Worm (Caenorhabditis elegans) whole organism, mixed stage, embryonic: Measurements from ENCODE around the gene unc-68.
A peak's percentile ranks its signal among the peaks of the same experiment; 100 is the strongest.

ENCODE experiments used
- M03D4.4 ChIP-seq: sonication (generic microtip); optimal IDR thresholded peaks from 2 replicates; lab custom pipeline; 2017; ENCODE audit warnings: mild to moderate bottlenecking, missing genetic modification characterization, missing compliant biosample characterization
- bed-3 ChIP-seq: fragments of 200-800 bp; sonication (Bioruptor generic); optimal IDR thresholded peaks from 3 replicates; lab custom pipeline; 2018; ENCODE audit warnings: mild to moderate bottlenecking, missing genetic modification characterization, moderate library complexity, missing compliant biosample characterization
- blmp-1 ChIP-seq: fragments of 150-350 bp; optimal IDR thresholded peaks from 2 replicates; lab custom pipeline; 2014; ENCODE audit warnings: missing biosample characterization, missing genetic modification characterization
- ceh-39 ChIP-seq: fragments of 150-350 bp; optimal IDR thresholded peaks from 2 replicates; lab custom pipeline; 2014; ENCODE audit warnings: missing biosample characterization, missing genetic modification characterization
- ceh-43 ChIP-seq: fragments of 200-800 bp; sonication (Bioruptor generic); optimal IDR thresholded peaks from 2 replicates; lab custom pipeline; 2018; ENCODE audit warnings: mild to moderate bottlenecking, missing genetic modification characterization, moderate library complexity, missing compliant biosample characterization
- ceh-83 ChIP-seq: fragments of 200-800 bp; sonication (Bioruptor generic); optimal IDR thresholded peaks from 2 replicates; lab custom pipeline; 2018; ENCODE audit warnings: mild to moderate bottlenecking, missing genetic modification characterization, missing compliant biosample characterization
- ces-1 ChIP-seq: fragments of 150-350 bp; optimal IDR thresholded peaks from 2 replicates; lab custom pipeline; 2014; ENCODE audit warnings: missing biosample characterization, missing genetic modification reagents, missing genetic modification characterization
- cnd-1 ChIP-seq: fragments of 200-800 bp; sonication (Bioruptor generic); optimal IDR thresholded peaks from 2 replicates; lab custom pipeline; 2018; ENCODE audit warnings: mild to moderate bottlenecking, missing genetic modification characterization, missing compliant biosample characterization
- drap-1 ChIP-seq: fragments of 200-800 bp; sonication (Bioruptor generic); optimal IDR thresholded peaks from 3 replicates; lab custom pipeline; 2018; ENCODE audit warnings: mild to moderate bottlenecking, missing genetic modification characterization, missing compliant biosample characterization
- elt-1 ChIP-seq: sonication (generic microtip); optimal IDR thresholded peaks from 2 replicates; lab custom pipeline; 2017; ENCODE audit warnings: missing genetic modification characterization, mild to moderate bottlenecking, missing compliant biosample characterization, antibody characterized with exemption, moderate library complexity, borderline replicate concordance; ENCODE audit not compliant: insufficient read depth
- elt-3 ChIP-seq: fragments of 150-350 bp; optimal IDR thresholded peaks from 2 replicates; lab custom pipeline; 2014; ENCODE audit warnings: missing biosample characterization, missing genetic modification characterization
- flh-1 ChIP-seq: fragments of 200-800 bp; sonication (Bioruptor generic); optimal IDR thresholded peaks from 2 replicates; lab custom pipeline; 2018; ENCODE audit warnings: mild to moderate bottlenecking, missing genetic modification characterization, moderate library complexity, missing compliant biosample characterization
- ham-2 ChIP-seq: fragments of 200-800 bp; sonication (Bioruptor generic); optimal IDR thresholded peaks from 2 replicates; lab custom pipeline; 2018; ENCODE audit warnings: mild to moderate bottlenecking, missing genetic modification characterization, missing compliant biosample characterization
- hlh-1 ChIP-seq: fragments of 150-350 bp; optimal IDR thresholded peaks from 2 replicates; lab custom pipeline; 2014; ENCODE audit warnings: missing biosample characterization, missing genetic modification reagents, missing genetic modification characterization
- lin-13 ChIP-seq: fragments of 150-350 bp; optimal IDR thresholded peaks from 2 replicates; lab custom pipeline; 2014; ENCODE audit warnings: missing biosample characterization, missing genetic modification characterization
- lin-32 ChIP-seq: fragments of 200-800 bp; sonication (Bioruptor generic); optimal IDR thresholded peaks from 2 replicates; lab custom pipeline; 2018; ENCODE audit warnings: mild to moderate bottlenecking, missing genetic modification characterization, missing compliant biosample characterization
- lsy-2 ChIP-seq: fragments of 150-350 bp; optimal IDR thresholded peaks from 2 replicates; lab custom pipeline; 2014; ENCODE audit warnings: missing biosample characterization, missing genetic modification characterization
- mab-5 ChIP-seq: fragments of 150-350 bp; optimal IDR thresholded peaks from 2 replicates; lab custom pipeline; 2014; ENCODE audit warnings: missing biosample characterization, missing genetic modification characterization
- mep-1 ChIP-seq: fragments of 150-350 bp; optimal IDR thresholded peaks from 2 replicates; lab custom pipeline; 2017; ENCODE audit warnings: missing biosample characterization, missing genetic modification reagents, missing genetic modification characterization, inconsistent platforms
- mls-2 ChIP-seq: sonication (generic microtip); optimal IDR thresholded peaks from 2 replicates; lab custom pipeline; 2016; ENCODE audit warnings: mild to moderate bottlenecking, missing genetic modification characterization, moderate library complexity, missing compliant biosample characterization
- nhr-12 ChIP-seq: fragments of 150-350 bp; optimal IDR thresholded peaks from 2 replicates; lab custom pipeline; 2014; ENCODE audit warnings: missing biosample characterization, missing genetic modification characterization
- nhr-2 ChIP-seq: fragments of 150-350 bp; optimal IDR thresholded peaks from 2 replicates; lab custom pipeline; 2014; ENCODE audit warnings: missing biosample characterization, missing genetic modification characterization
- nhr-237 ChIP-seq: fragments of 150-350 bp; optimal IDR thresholded peaks from 2 replicates; lab custom pipeline; 2014; ENCODE audit warnings: missing biosample characterization, missing genetic modification characterization
- nhr-28 ChIP-seq: fragments of 150-350 bp; optimal IDR thresholded peaks from 2 replicates; lab custom pipeline; 2014; ENCODE audit warnings: missing biosample characterization, missing genetic modification characterization
- nhr-76 ChIP-seq: sonication (generic microtip); optimal IDR thresholded peaks from 2 replicates; lab custom pipeline; 2017; ENCODE audit warnings: missing biosample characterization, missing genetic modification characterization
- pha-4 ChIP-seq: fragments of 150-350 bp; optimal IDR thresholded peaks from 2 replicates; lab custom pipeline; 2018; ENCODE audit warnings: missing biosample characterization, missing genetic modification reagents, missing genetic modification characterization
- sem-2 ChIP-seq: fragments of 200-800 bp; sonication (Bioruptor generic); optimal IDR thresholded peaks from 2 replicates; lab custom pipeline; 2018; ENCODE audit warnings: mild to moderate bottlenecking, missing genetic modification characterization, missing compliant biosample characterization
- snpc-4 ChIP-seq: fragments of 150-350 bp; optimal IDR thresholded peaks from 2 replicates; lab custom pipeline; 2014; ENCODE audit warnings: missing biosample characterization, missing genetic modification characterization
- sptf-1 ChIP-seq: sonication (generic microtip); optimal IDR thresholded peaks from 2 replicates; lab custom pipeline; 2017; ENCODE audit warnings: mild to moderate bottlenecking, missing genetic modification characterization, moderate library complexity, missing compliant biosample characterization
- tbx-8 ChIP-seq: fragments of 200-800 bp; sonication (Bioruptor generic); optimal IDR thresholded peaks from 2 replicates; lab custom pipeline; 2018; ENCODE audit warnings: mild to moderate bottlenecking, missing genetic modification characterization, moderate library complexity, missing compliant biosample characterization
- unc-120 ChIP-seq: sonication (generic microtip); optimal IDR thresholded peaks from 2 replicates; lab custom pipeline; 2017; ENCODE audit warnings: missing genetic modification characterization, missing compliant biosample characterization; ENCODE audit not compliant: poor library complexity, severe bottlenecking
- unc-39 ChIP-seq: fragments of 150-350 bp; optimal IDR thresholded peaks from 2 replicates; lab custom pipeline; 2014; ENCODE audit warnings: missing biosample characterization, missing genetic modification characterization
- unc-62 ChIP-seq: fragments of 150-350 bp; optimal IDR thresholded peaks from 2 replicates; lab custom pipeline; 2014; ENCODE audit warnings: missing biosample characterization, missing genetic modification reagents, missing genetic modification characterization
- zip-8 ChIP-seq: fragments of 150-350 bp; optimal IDR thresholded peaks from 2 replicates; lab custom pipeline; 2014; ENCODE audit warnings: missing biosample characterization, missing genetic modification characterization
- ztf-11 ChIP-seq: fragments of 150-350 bp; optimal IDR thresholded peaks from 2 replicates; lab custom pipeline; 2014; ENCODE audit warnings: missing biosample characterization, missing genetic modification characterization

unc-68 gene

DNA sequence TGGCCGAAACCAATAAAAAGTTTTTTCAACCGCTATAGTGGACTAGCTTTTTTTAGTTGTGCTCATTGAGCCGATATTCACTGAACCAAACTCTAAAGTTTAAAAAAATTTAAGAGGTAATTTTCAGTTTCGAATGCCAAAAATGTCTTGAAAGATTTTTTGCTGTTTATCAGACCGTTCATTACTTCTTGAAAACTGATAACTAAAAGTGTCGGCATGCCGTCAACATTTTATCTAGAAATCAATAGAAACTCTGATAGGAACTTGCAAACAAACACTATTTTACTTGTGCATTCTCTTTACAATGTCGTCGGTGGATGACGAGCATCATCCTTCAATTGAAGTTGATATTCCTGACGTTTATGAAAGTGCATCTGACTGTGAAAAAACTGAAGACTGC lies 47.1 kb downstream of the unc-68 start:
- TF ChIP-seq nhr-28 (tag; lab: Kevin White, UChicago) (no peak), zip-8 (tag; lab: Kevin White, UChicago) (no peak), unc-39 (tag; lab: Kevin White, UChicago) (no peak), elt-3 (tag; lab: Kevin White, UChicago) (no peak), lin-32 (GFP tag; lab: Kevin White, UChicago) (no peak), ceh-43 (GFP tag; lab: Kevin White, UChicago) (no peak), snpc-4 (no peak), nhr-237 (tag; lab: Kevin White, UChicago) (no peak), pha-4 (no peak), nhr-2 (tag; lab: Kevin White, UChicago) (no peak), elt-1 (tag; lab: Kevin White, UChicago) (no peak), mls-2 (no peak), lin-13 (tag; lab: Kevin White, UChicago) (no peak), ceh-83 (GFP tag; lab: Kevin White, UChicago) (no peak), ham-2 (no peak), tbx-8 (no peak), cnd-1 (tag; lab: Kevin White, UChicago) (no peak)
- TF ChIP-seq, all 35 proteins: peak for 0

DNA sequence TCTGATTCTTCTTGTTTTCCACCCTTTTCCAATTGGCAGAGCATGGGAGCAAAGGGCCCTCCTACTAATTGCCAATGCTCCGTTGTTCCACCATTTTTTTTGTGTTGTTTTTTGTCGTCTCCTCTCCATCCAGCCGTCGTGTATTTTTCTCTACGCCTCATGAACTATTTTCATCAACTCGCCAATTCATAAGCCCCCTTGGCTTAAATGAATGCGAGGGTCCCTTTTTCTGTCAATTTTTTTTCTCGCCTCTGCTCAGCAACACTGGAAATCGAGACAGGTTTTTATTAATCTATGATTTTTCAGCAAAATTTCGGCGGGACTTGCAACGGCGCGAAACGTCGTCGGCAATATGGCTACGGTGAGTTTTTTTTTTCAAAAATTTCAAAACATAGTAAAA lies 47.8 kb downstream of the unc-68 start, which contains the start of gene unc-70:
Gene unc-70, plus strand, starts transcription at position 301 of the 400 bp plus-strand sequence.
- TF ChIP-seq snpc-4 (no peak), unc-120 (tag; lab: Kevin White, UChicago) (no peak)

DNA sequence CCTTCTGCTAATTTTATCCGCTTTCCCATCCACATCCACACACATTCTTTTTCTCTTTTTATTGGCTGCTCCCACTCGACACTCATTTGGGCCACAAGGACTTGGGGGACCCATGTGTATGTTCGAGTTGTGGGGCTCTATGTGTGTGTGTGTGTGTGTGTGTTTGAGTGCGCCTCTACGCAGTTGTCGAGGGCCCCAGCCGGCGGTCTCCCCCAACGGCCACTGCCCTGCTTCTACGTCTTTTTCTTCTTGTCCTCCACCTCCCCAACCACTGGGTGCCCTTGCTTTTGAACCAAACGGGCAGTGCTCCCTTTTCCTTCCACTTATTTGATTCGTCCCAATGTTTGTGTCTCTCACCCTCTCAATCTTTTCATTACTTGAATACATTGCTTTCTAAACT lies 48.2 kb downstream of the unc-68 start:
- TF ChIP-seq unc-39 (tag; lab: Kevin White, UChicago) (no peak), cnd-1 (tag; lab: Kevin White, UChicago) (peak; percentile 20), ceh-83 (GFP tag; lab: Kevin White, UChicago) (no peak), snpc-4 (no peak), pha-4 (no peak), nhr-28 (tag; lab: Kevin White, UChicago) (no peak), ham-2 (no peak), nhr-237 (tag; lab: Kevin White, UChicago) (no peak), mep-1 (tag; lab: Kevin White, UChicago) (no peak), elt-3 (tag; lab: Kevin White, UChicago) (no peak), unc-120 (tag; lab: Kevin White, UChicago) (peak; percentile 35), lin-32 (GFP tag; lab: Kevin White, UChicago) (no peak), ceh-39 (tag; lab: Kevin White, UChicago) (no peak), drap-1 (peak; percentile 33), mls-2 (peak; percentile 78), ceh-43 (GFP tag; lab: Kevin White, UChicago) (no peak), ces-1 (GFP tag; lab: Kevin White, UChicago) (peak; percentile 57), bed-3 (no peak), nhr-2 (tag; lab: Kevin White, UChicago) (no peak), tbx-8 (no peak), elt-1 (tag; lab: Kevin White, UChicago) (no peak), lsy-2 (tag; lab: Kevin White, UChicago) (no peak), M03D4.4 (tag; lab: Kevin White, UChicago) (peak; percentile 30), sptf-1 (tag; lab: Kevin White, UChicago) (peak; percentile 49)

DNA sequence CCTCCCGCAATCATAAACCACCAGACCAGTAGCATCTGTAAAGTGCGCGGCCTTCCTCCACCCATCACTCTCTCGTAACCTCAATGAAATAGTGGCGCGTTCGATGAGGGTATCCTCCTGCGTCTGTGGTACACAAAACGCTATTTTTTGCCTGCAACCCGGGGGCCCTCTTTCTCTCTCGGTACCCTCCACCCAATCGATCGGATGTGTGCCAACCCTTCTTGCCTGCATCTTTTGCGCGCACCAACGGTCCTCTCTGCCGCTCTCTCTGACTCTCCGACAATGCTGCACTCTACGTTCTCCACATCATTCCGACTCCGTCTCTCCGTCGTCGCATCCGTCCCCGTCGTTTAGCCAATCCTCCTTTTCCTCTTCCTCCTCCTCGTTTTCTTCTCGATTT lies 49.3 kb downstream of the unc-68 start:
- TF ChIP-seq lsy-2 (tag; lab: Kevin White, UChicago): peak; percentile 55
- no peak for TF ChIP-seq elt-3 (tag; lab: Kevin White, UChicago)
- no peak for TF ChIP-seq blmp-1
- TF ChIP-seq nhr-2 (tag; lab: Kevin White, UChicago): peak; percentile 78
- TF ChIP-seq nhr-237 (tag; lab: Kevin White, UChicago): peak; percentile 43
- TF ChIP-seq ceh-83 (GFP tag; lab: Kevin White, UChicago): peak; percentile 53
- no peak for TF ChIP-seq nhr-12 (tag; lab: Kevin White, UChicago)
- peak; percentile 33 for TF ChIP-seq ceh-43 (GFP tag; lab: Kevin White, UChicago)
- TF ChIP-seq mls-2: peak; percentile 86
- peak; percentile 69 for TF ChIP-seq pha-4
- no peak for TF ChIP-seq flh-1 (GFP tag; lab: Kevin White, UChicago)
- peak; percentile 69 for TF ChIP-seq sptf-1 (tag; lab: Kevin White, UChicago)
- TF ChIP-seq elt-1 (tag; lab: Kevin White, UChicago): no peak
- peak; percentile 76 for TF ChIP-seq drap-1
- peak; percentile 62 for TF ChIP-seq mep-1 (tag; lab: Kevin White, UChicago)
- TF ChIP-seq mab-5: no peak
- peak; percentile 15 for TF ChIP-seq ztf-11
- peak; percentile 34 for TF ChIP-seq ceh-39 (tag; lab: Kevin White, UChicago)
- peak; percentile 20 for TF ChIP-seq lin-13 (tag; lab: Kevin White, UChicago)
- TF ChIP-seq zip-8 (tag; lab: Kevin White, UChicago): no peak
- peak; percentile 80 for TF ChIP-seq ham-2
- TF ChIP-seq nhr-28 (tag; lab: Kevin White, UChicago): no peak
- TF ChIP-seq lin-32 (GFP tag; lab: Kevin White, UChicago): peak; percentile 22
- peak; percentile 80 for TF ChIP-seq unc-62 (GFP tag; lab: Kevin White, UChicago)
- TF ChIP-seq ces-1 (GFP tag; lab: Kevin White, UChicago): peak; percentile 52
- no peak for TF ChIP-seq snpc-4
- TF ChIP-seq bed-3: no peak
- no peak for TF ChIP-seq sem-2 (GFP tag; lab: Kevin White, UChicago)
- TF ChIP-seq cnd-1 (tag; lab: Kevin White, UChicago): peak; percentile 70
- peak; percentile 61 for TF ChIP-seq hlh-1 (tag; lab: Kevin White, UChicago)
- peak; percentile 90 for TF ChIP-seq unc-120 (tag; lab: Kevin White, UChicago)
- TF ChIP-seq M03D4.4 (tag; lab: Kevin White, UChicago): peak; percentile 33
- no peak for TF ChIP-seq tbx-8
- TF ChIP-seq unc-39 (tag; lab: Kevin White, UChicago): peak; percentile 65
- no peak for TF ChIP-seq nhr-76
